Worm (Caenorhabditis elegans): ENCODE data around the gene R166.2.

The R166.2 gene

DNA sequence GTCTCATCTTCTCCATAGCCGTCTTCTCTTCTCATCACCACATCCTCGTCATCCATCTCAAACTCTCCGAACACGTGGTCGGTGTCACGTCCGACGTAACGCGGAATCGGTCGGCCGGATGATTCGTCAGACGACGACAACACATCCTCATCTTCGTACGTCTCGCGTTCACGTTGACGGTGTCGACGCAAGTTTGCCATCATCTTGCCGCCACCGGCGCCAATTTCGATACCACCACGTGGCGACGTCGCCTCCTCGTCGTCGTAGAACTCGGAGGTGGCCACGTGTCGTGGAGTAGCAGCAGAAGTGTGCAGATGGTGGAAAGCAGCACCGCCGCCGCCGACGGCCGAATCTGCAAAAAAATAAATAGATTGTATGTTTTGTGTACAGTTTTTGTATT, 9.8 kb upstream of the R166.2 start (continued):
- TF ChIP-seq F52B5.7 (tag; optimal IDR thresholded peaks at IDR 0.05) (peak; percentile 85), D2030.7 (GFP tag; IDR thresholded peaks at IDR 0.05) (no peak), nhr-179 (tag; optimal IDR thresholded peaks at IDR 0.05) (no peak), B0336.3 (GFP tag; IDR thresholded peaks at IDR 0.05) (peak; percentile 66; the same call in 1 of the 2 replicates), ztf-25 (GFP tag; IDR thresholded peaks at IDR 0.05) (no peak), unc-130 (GFP tag; optimal IDR thresholded peaks at IDR 0.05) (no peak), ztf-28 (GFP tag; IDR thresholded peaks at IDR 0.05) (peak; percentile 66; the same call in 1 of the 2 replicates), cebp-2 (GFP tag; IDR thresholded peaks at IDR 0.05) (0 out of 2 replicates have a peak, but pooled peaks have one; percentile 82), somi-1 (GFP tag; optimal IDR thresholded peaks at IDR 0.05) (peak; percentile 50), nhr-80 (tag; optimal IDR thresholded peaks at IDR 0.05) (no peak), unc-62 (GFP tag; optimal IDR thresholded peaks at IDR 0.05) (no peak), madf-3 (GFP tag; IDR thresholded peaks at IDR 0.05) (no peak), ceh-79 (tag; optimal IDR thresholded peaks at IDR 0.05) (no peak), bed-1 (GFP tag; IDR thresholded peaks at IDR 0.05) (0 out of 2 replicates have a peak, but pooled peaks have one; percentile 11), lin-54 (GFP tag; optimal IDR thresholded peaks at IDR 0.05) (no peak), C06A6.2 (GFP tag; conservative IDR thresholded peaks at IDR 0.05) (peak; percentile 64), T26A5.8 (tag; optimal IDR thresholded peaks at IDR 0.05) (no peak), let-607 (tag; optimal IDR thresholded peaks at IDR 0.05) (peak in 1 of 2 experiments; percentile 0), egrh-3 (GFP tag; IDR thresholded peaks at IDR 0.05) (peak; percentile 71), Y53F4B.3 (GFP tag; IDR thresholded peaks at IDR 0.05) (no peak), T07F8.4 (tag; optimal IDR thresholded peaks at IDR 0.05) (peak; percentile 6), hmg-20 (GFP tag; IDR thresholded peaks at IDR 0.05) (no peak), F49E8.2 (tag; optimal IDR thresholded peaks at IDR 0.05; ENCODE audit: insufficient read depth) (no peak), tbx-9 (tag; optimal IDR thresholded peaks at IDR 0.05; ENCODE audit: borderline replicate concordance) (no peak), athp-1 (tag; optimal IDR thresholded peaks at IDR 0.05) (peak; percentile 17), hmg-1.2 (GFP tag; IDR thresholded peaks at IDR 0.05) (peak; percentile 21; the same call in 1 of the 2 replicates), lin-26 (GFP tag; IDR thresholded peaks at IDR 0.05) (no peak; the same call in 1 of the 2 replicates), F23B12.7 (tag; optimal IDR thresholded peaks at IDR 0.05; ENCODE audit: insufficient read depth) (no peak), dpff-1 (tag; optimal IDR thresholded peaks at IDR 0.05) (peak; percentile 59), lsy-27 (tag; optimal IDR thresholded peaks at IDR 0.05; ENCODE audit: borderline replicate concordance, insufficient read depth) (no peak), rpc-1 (optimal IDR thresholded peaks at IDR 0.05) (no peak), rpc-1 (tag; optimal IDR thresholded peaks at IDR 0.05) (no peak), atf-7 (tag; optimal IDR thresholded peaks at IDR 0.05) (peak; percentile 77), Y79H2A.3 (GFP tag; conservative IDR thresholded peaks at IDR 0.05) (no peak), K11D2.4 (GFP tag; IDR thresholded peaks at IDR 0.05) (peak; percentile 63; the same call in 1 of the 2 replicates), ekl-4 (GFP tag; IDR thresholded peaks at IDR 0.05) (peak; percentile 50; the same call in 1 of the 2 replicates), F33H1.4 (GFP tag; IDR thresholded peaks at IDR 0.05) (no peak; the same call in 1 of the 2 replicates), lsl-1 (GFP tag; optimal IDR thresholded peaks at IDR 0.05) (no peak), F57A8.1 (GFP tag; optimal IDR thresholded peaks at IDR 0.05) (no peak), snpc-1.1 (tag; optimal IDR thresholded peaks at IDR 0.05; ENCODE audit: insufficient read depth) (no peak), hlh-26 (GFP tag; conservative IDR thresholded peaks at IDR 0.05) (no peak), dox-1 (GFP tag; IDR thresholded peaks at IDR 0.05) (peak; percentile 49), nfya-1 (tag; optimal IDR thresholded peaks at IDR 0.05; ENCODE audit: borderline replicate concordance, insufficient read depth) (no peak), hsf-1 (GFP tag; IDR thresholded peaks at IDR 0.05) (no peak), attf-6 (GFP tag; IDR thresholded peaks at IDR 0.05) (no peak), nfya-2 (GFP tag; IDR thresholded peaks at IDR 0.05) (no peak), ama-1 (optimal IDR thresholded peaks at IDR 0.05) (peak; percentile 62), ama-1 (GFP tag; optimal IDR thresholded peaks at IDR 0.05) (no peak)

Measured in whole organism, young adult.